Worm (Caenorhabditis elegans) whole organism, dauer: Measurements from ENCODE around the gene ckb-3.

Source experiments
- unc-62 ChIP-seq: sonication (generic microtip); optimal IDR thresholded peaks from 2 replicates; lab custom pipeline; 2017; ENCODE audit warnings: missing biosample characterization, missing genetic modification reagents, missing genetic modification characterization

The ckb-3 gene

DNA sequence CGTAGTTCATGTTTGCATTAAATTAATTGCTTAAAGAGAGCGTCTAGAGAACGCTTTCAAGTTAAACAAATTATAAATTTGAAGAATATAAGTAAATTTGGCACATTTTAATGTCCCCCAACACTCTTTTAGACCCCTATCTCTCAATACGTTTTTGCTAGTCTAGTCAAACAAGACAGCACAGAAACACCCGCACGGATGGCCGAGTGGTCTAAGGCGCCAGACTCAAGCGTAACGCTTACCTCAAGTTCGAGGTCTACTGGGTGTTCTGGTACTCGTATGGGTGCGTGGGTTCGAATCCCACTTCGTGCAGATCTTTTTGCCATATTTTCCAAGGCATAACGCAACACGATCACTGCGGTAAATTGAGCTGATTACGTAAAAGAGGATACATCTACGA, 8.4 kb upstream of the ckb-3 start:
- no peak for TF ChIP-seq unc-62 (GFP tag; lab: Kevin White, UChicago)

DNA sequence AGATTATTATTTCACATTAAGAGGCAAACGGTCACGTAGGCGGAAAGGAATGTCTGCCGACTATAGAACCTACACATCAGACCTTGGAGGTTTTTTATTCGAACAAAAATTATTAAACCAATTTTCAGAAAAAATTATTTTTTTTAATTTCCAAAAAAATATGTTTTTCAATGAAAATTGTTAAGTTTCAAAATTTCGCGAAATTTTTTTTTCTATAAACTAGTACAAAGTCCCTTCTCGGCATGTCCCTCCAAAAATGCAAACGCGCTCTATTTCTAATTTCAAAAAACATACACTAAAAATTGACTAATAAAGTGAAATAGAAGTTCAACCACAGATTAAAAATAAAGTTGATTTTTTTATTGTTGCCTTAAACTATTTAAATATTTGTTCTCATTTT, 5.7 kb upstream of the ckb-3 start, which contains the start of gene ckb-1:
Gene ckb-1, plus strand, starts transcription at position 301 of the 400 bp plus-strand sequence.
- TF ChIP-seq unc-62 (GFP tag; lab: Kevin White, UChicago) = no peak

DNA sequence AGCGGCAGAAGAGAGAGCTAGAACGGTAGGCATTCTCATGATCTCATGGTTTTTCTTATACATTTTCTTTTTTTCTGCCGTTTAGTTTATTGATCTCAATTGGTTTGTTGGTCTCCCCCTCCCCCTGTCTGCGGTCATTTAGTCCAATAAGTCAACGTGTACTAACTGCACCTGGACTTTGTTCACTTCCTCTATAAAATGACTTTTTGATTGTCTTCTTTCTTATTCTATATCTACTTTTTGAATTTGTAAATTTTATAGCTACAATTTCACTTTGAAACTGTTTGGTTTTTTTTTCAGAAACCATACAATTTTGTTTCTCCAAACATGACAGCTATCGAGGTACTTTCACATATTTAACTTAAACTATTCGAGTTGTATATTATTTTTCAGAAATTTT, 3.0 kb upstream of the ckb-3 start, which contains the start of gene ckb-2:
Gene ckb-2, plus strand, starts transcription at position 301 of the 400 bp plus-strand sequence.
- TF ChIP-seq unc-62 (GFP tag; lab: Kevin White, UChicago) = no peak

ce11 chrIII:4372894-4373293, 2.2 kb downstream of the ckb-3 start:
- TF ChIP-seq unc-62 (GFP tag; lab: Kevin White, UChicago) = no peak

ce11 chrIII:4374854-4375253, 4.2 kb downstream of the ckb-3 start, which contains the start of gene pals-26:
pals-26 (plus strand) TSS chrIII:4375154.
- no peak for TF ChIP-seq unc-62 (GFP tag; lab: Kevin White, UChicago)

- TF ChIP-seq unc-62 (GFP tag; lab: Kevin White, UChicago) = no peak
These were observed 9.0 kb downstream of the ckb-3 start, which contains the start of gene B0284.3 for ce11 chrIII:4379717-4380116. B0284.3 (minus strand) TSS chrIII:4379817.

- TF ChIP-seq unc-62 (GFP tag; lab: Kevin White, UChicago) = no peak
These were observed 10.2 kb downstream of the ckb-3 start for ce11 chrIII:4380835-4381234.

DNA sequence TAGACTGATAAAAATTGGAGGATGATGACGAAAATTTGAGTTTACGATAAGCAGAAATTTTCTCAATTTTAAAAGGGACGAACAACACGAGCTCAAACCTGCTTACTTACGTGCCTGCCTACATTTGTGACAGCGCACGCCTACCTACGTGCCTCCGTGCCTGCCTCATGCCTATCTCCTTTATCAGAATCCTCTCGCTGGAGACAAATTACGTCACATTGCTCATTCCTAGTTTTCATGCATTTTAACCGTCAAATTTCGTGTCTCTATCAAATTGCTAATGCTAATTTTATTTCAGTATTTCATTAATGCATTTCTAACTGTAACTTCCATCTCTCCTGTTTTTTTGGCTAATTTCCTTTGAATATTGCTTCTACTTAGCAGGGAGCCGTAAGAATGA, 10.7 kb downstream of the ckb-3 start, which contains the start of gene pals-27:
Gene pals-27, plus strand, starts transcription at position 301 of the 400 bp plus-strand sequence.
- TF ChIP-seq unc-62 (GFP tag; lab: Kevin White, UChicago) = no peak

DNA sequence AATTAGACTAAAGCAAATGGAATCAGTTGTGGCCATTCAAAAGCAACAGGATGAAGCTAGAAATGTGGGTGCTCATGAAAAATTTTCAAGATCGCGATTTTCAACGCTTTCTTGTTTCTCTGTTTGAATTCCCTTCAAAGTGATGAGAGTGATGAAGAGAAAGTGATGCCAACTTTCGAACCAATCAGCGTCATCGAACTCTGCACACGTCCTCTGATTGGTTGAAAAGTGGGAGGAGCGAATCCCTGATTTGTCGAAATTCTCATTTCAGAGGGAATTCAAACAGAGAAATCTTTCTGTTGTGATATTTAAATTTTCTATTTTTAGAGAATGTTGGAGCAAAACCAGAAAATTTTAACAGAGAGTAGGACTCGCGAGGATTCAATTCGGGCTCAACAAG, 11.4 kb downstream of the ckb-3 start:
- TF ChIP-seq unc-62 (GFP tag; lab: Kevin White, UChicago) = no peak

- no peak for TF ChIP-seq unc-62 (GFP tag; lab: Kevin White, UChicago)
These were observed 13.8 kb downstream of the ckb-3 start, which contains the start of gene pals-28 for ce11 chrIII:4384487-4384886. pals-28 (plus strand) TSS chrIII:4384787.

DNA sequence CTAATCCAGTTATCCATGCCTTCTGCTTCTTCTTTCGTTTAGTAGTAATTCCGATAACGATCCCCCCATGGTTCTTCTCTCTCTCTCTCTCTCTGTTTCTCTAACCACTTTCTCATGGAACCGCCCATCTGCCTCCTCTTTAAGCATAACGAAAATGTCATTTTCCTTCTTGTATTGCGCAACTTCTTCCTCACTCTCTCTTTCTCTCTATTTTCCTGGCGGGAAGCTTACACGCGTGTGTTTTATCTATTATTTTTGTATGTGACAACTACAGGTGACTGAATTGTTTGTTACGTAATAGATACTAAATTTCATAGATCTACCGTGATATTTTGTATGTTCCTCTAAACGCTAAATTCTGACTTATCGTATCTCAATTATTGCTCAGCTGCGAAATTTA, 19.7 kb downstream of the ckb-3 start:
- no peak for TF ChIP-seq unc-62 (GFP tag; lab: Kevin White, UChicago)

- no peak for TF ChIP-seq unc-62 (GFP tag; lab: Kevin White, UChicago)
These were observed 20.6 kb downstream of the ckb-3 start for ce11 chrIII:4391319-4391718.

DNA sequence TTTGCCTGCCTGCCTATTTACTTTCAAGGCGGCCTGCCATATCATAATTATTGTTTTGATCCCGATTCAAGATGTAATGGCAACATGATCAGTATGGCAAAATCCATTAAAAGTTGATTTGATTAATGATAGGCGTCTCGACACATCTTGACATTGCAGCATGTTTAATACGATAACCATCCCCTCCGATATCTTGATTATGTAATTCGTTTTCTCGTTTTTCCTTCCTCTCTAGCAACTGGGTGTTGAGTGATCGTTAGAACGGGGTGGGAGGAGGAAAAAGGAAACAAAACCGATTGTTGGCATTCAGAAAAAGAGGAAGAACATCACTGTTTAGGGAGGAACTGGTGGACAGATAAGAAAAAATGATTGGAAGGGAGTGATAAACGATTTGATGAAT, 21.3 kb downstream of the ckb-3 start:
- TF ChIP-seq unc-62 (GFP tag; lab: Kevin White, UChicago) = no peak

DNA sequence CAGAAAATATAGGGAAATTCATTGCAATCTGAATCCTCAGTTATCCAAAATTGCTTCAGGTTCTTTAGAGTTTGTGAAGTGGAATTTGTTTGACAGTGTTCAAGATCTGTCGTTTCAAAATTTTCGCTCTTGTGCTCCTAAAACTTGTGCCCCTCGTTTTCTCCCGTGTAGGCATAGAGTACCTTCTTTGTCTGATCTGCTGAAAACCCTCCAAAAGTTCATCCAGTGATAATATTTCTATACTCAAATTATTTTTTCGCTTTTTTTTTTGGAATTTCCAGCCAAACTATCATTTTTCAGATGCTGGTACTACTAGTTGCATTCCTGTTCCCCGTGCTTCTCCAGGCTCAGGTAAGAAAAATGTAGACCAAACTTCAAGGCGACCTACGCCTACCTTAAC, 23.8 kb downstream of the ckb-3 start, which contains the start of gene R07E5.4:
Gene R07E5.4, plus strand, starts transcription at position 301 of the 400 bp plus-strand sequence.
- TF ChIP-seq unc-62 (GFP tag; lab: Kevin White, UChicago) = no peak

ce11 chrIII:4395857-4396256, 25.2 kb downstream of the ckb-3 start:
- TF ChIP-seq unc-62 (GFP tag; lab: Kevin White, UChicago) = no peak

DNA sequence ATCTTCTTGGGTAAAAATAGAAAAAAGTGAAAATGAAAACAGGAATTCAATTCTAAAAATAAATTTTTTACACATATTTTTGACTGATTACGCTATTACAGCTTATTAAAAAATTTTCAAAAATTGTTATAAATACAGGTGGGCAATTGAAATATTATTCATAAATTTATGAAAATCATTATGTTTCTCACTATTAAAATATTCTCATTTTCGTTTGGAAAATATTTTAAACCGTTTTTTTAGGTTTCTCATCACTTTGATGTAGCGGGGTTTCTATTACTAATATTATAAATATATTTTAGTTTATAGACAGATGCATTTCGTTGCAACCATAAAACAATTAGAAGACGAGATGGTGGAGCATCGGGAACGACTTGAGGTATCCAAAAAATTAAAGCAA, 26.4 kb downstream of the ckb-3 start, which contains the start of gene R07E5.5:
Gene R07E5.5, plus strand, starts transcription at position 301 of the 400 bp plus-strand sequence.
- TF ChIP-seq unc-62 (GFP tag; lab: Kevin White, UChicago) = no peak

DNA sequence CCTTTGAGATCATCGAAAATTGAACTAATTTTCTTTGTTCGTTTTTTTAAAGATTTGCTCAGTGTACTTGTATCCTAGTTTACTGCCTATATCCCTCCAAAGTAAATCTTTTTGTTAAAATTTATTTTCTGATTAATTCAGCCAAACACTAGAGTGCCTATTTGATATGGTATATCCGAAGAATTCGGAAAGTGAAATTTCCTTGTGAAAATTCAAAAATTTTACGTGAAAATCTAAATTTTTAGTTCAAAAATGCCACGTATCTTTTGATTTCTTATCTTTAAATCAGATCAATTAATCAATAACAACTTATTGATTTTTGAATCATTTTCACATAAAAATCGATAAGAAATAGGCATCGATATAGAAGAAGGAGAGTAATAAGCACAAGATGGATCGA, 27.8 kb downstream of the ckb-3 start, which contains the start of gene R07E5.6:
Gene R07E5.6, plus strand, starts transcription at position 301 of the 400 bp plus-strand sequence.
- TF ChIP-seq unc-62 (GFP tag; lab: Kevin White, UChicago) = no peak
